Worm (Caenorhabditis elegans) whole organism, L3 larva: Measurements from ENCODE around the gene srsx-36.

Experiments used
- elt-3 ChIP-seq, 3 experiments: fragments of 150-350 bp in 1 of 3; sonication (generic microtip) in 2 of 3; optimal IDR thresholded peaks; 2 replicates in 2 of 3; 4 replicates in 1 of 3; lab custom pipeline; 2014 to 2017; ENCODE audit warnings: missing biosample characterization in 3 of 3, missing genetic modification characterization in 3 of 3
- lin-39 ChIP-seq: fragments of 150-350 bp; optimal IDR thresholded peaks from 2 replicates; lab custom pipeline; 2018; ENCODE audit warnings: missing biosample characterization, missing genetic modification reagents, missing genetic modification characterization
- nhr-12 ChIP-seq: fragments of 150-350 bp; optimal IDR thresholded peaks from 2 replicates; lab custom pipeline; 2014; ENCODE audit warnings: missing biosample characterization, missing genetic modification characterization
- skn-1 ChIP-seq: fragments of 150-350 bp; optimal IDR thresholded peaks from 2 replicates; lab custom pipeline; 2014; ENCODE audit warnings: missing biosample characterization, missing genetic modification characterization
- unc-39 ChIP-seq: sonication (generic microtip); optimal IDR thresholded peaks from 4 replicates; lab custom pipeline; 2017; ENCODE audit warnings: missing biosample characterization, missing genetic modification characterization

Gene srsx-36

ce11 chrV:15758449-15758848, 51.0 kb downstream of the srsx-36 start, which contains the start of gene str-9:
TSS of gene str-9 (plus strand) at chrV:15758749.
- TF ChIP-seq elt-3 (tag; optimal IDR thresholded peaks at IDR 0.05; lab: Kevin White, UChicago) (no peak), nhr-12 (tag; lab: Kevin White, UChicago) (no peak), skn-1 (no peak), lin-39 (no peak), unc-39 (tag; lab: Kevin White, UChicago) (no peak)
- TF ChIP-seq, all 47 proteins: peak for 0
